Fruit fly (Drosophila melanogaster): ENCODE data around the gene Usp39.

The Usp39 gene

dm6 chrX:18849022-18849368 lies 9.0 kb upstream of the Usp39 start:
- no peak for TF ChIP-seq Doc3 (GFP tag; IDR thresholded peaks at IDR 0.05; ENCODE audit: partially characterized antibody)
- TF ChIP-seq Dref (GFP tag; IDR thresholded peaks at IDR 0.05) = peak; percentile 57; the same call in 1 of the 2 replicates
- peak; percentile 83 for TF ChIP-seq abd-A (tag; optimal IDR thresholded peaks at IDR 0.05)
- peak; percentile 7 for TF ChIP-seq grn (GFP tag; optimal IDR thresholded peaks at IDR 0.05)
- TF ChIP-seq hb (GFP tag; IDR thresholded peaks at IDR 0.05; ENCODE audit: partially characterized antibody) = no peak
- TF ChIP-seq CG2678 (tag; optimal IDR thresholded peaks at IDR 0.05) = no peak
- no peak for TF ChIP-seq Atf-2 (GFP tag; optimal IDR thresholded peaks at IDR 0.05)
- no peak for TF ChIP-seq pum (GFP tag; optimal IDR thresholded peaks at IDR 0.05)
- no peak for TF ChIP-seq CG2129 (GFP tag; IDR thresholded peaks at IDR 0.05; ENCODE audit: partially characterized antibody)
- no peak for TF ChIP-seq sd (tag; optimal IDR thresholded peaks at IDR 0.05)
- peak; percentile 50 for TF ChIP-seq exex (tag; optimal IDR thresholded peaks at IDR 0.05)
- TF ChIP-seq CG3065 (GFP tag; optimal IDR thresholded peaks at IDR 0.05) = no peak
- TF ChIP-seq chif (GFP tag; optimal IDR thresholded peaks at IDR 0.05) = no peak
- TF ChIP-seq bbx (GFP tag; IDR thresholded peaks at IDR 0.05; ENCODE audit: partially characterized antibody) = peak; percentile 18; the same call in 1 of the 2 replicates
- peak; percentile 26; the same call in 1 of the 2 replicates for TF ChIP-seq Bgb (GFP tag; IDR thresholded peaks at IDR 0.05; ENCODE audit: partially characterized antibody)
- no peak for TF ChIP-seq gfzf (GFP tag; optimal IDR thresholded peaks at IDR 0.05)
- 0 out of 4 replicates have a peak, but pooled peaks have one; percentile 12 for TF ChIP-seq chinmo (GFP tag; IDR thresholded peaks at IDR 0.05; ENCODE audit: partially characterized antibody)
- peak; percentile 43; the same call in 1 of the 2 replicates for TF ChIP-seq amos (GFP tag; IDR thresholded peaks at IDR 0.05; ENCODE audit: partially characterized antibody)
- TF ChIP-seq scrt (GFP tag; optimal IDR thresholded peaks at IDR 0.05) = peak; percentile 69
- TF ChIP-seq Max (GFP tag; optimal IDR thresholded peaks at IDR 0.05) = no peak
- peak; percentile 58 for TF ChIP-seq kah (GFP tag; optimal IDR thresholded peaks at IDR 0.05)

dm6 chrX:18857356-18857807 lies 621 bp upstream of the Usp39 start, which contains the start of gene CG7322:
Gene CG7322 (minus strand): TSS chrX:18857757.
- TF ChIP-seq HLH3B (GFP tag; IDR thresholded peaks at IDR 0.05) (no peak), sug (tag; optimal IDR thresholded peaks at IDR 0.05) (peak; percentile 98), CG12659 (GFP tag; optimal IDR thresholded peaks at IDR 0.05) (no peak), CG10654 (GFP tag; optimal IDR thresholded peaks at IDR 0.05) (no peak), CG15011 (GFP tag; optimal IDR thresholded peaks at IDR 0.05) (no peak), Hand (GFP tag; optimal IDR thresholded peaks at IDR 0.05) (no peak), da (GFP tag; optimal IDR thresholded peaks at IDR 0.05) (no peak), CG4404 (GFP tag; IDR thresholded peaks at IDR 0.05) (no peak), nerfin-2 (GFP tag; IDR thresholded peaks at IDR 0.05; ENCODE audit: partially characterized antibody) (no peak), chm (GFP tag; IDR thresholded peaks at IDR 0.05) (no peak), CG4820 (GFP tag; optimal IDR thresholded peaks at IDR 0.05) (no peak), CG34376 (GFP tag; optimal IDR thresholded peaks at IDR 0.05) (peak; percentile 96), CG7271 (tag; optimal IDR thresholded peaks at IDR 0.05) (no peak), ssp (GFP tag; IDR thresholded peaks at IDR 0.05) (no peak), CG13123 (GFP tag; optimal IDR thresholded peaks at IDR 0.05) (no peak), bcd (GFP tag; optimal IDR thresholded peaks at IDR 0.05) (no peak), sima (GFP tag; optimal IDR thresholded peaks at IDR 0.05) (no peak), CG34224 (GFP tag; IDR thresholded peaks at IDR 0.05; ENCODE audit: partially characterized antibody) (no peak), sens-2 (GFP tag; IDR thresholded peaks at IDR 0.05) (no peak), ap (GFP tag; IDR thresholded peaks at IDR 0.05) (no peak), phol (tag; optimal IDR thresholded peaks at IDR 0.05) (no peak), CG31441 (GFP tag; IDR thresholded peaks at IDR 0.05) (no peak), Sry-δ (GFP tag; optimal IDR thresholded peaks at IDR 0.05) (no peak), salm (tag; optimal IDR thresholded peaks at IDR 0.05) (no peak), Gug (GFP tag; IDR thresholded peaks at IDR 0.05) (no peak), Mad (GFP tag; optimal IDR thresholded peaks at IDR 0.05) (no peak), CG7357 (GFP tag; IDR thresholded peaks at IDR 0.05) (no peak), Doc2 (GFP tag; IDR thresholded peaks at IDR 0.05) (no peak), CG5953 (GFP tag; IDR thresholded peaks at IDR 0.05) (no peak), Ets65A (GFP tag) (peak; percentile 12)
